Worm (Caenorhabditis elegans) whole organism, L4 larva: Measurements from ENCODE around the gene sdz-7.

Experiments used
- D1046.2 ChIP-seq: fragments of 200-800 bp; sonication (Bioruptor generic); IDR thresholded peaks from 2 replicates; pipeline ENCODE4 v1.3.6; 2022; ENCODE audit warnings: missing genetic modification characterization, missing compliant biosample characterization
- F26F4.8 ChIP-seq: fragments of 200-800 bp; sonication (Bioruptor generic); conservative IDR thresholded peaks from 2 replicates; pipeline ENCODE4 v1.3.6; 2022; ENCODE audit warnings: missing genetic modification characterization, missing compliant biosample characterization
- aha-1 ChIP-seq: fragments of 150-350 bp; peaks from one replicate; lab custom pipeline; 2014; ENCODE audit warnings: missing biosample characterization, missing genetic modification characterization
- ceh-20 ChIP-seq: fragments of 200-800 bp; sonication (Bioruptor generic); IDR thresholded peaks from 2 replicates; pipeline ENCODE4 v1.3.6; 2022; ENCODE audit warnings: missing genetic modification reagents, missing genetic modification characterization, missing compliant biosample characterization
- ctbp-1 ChIP-seq: fragments of 200-800 bp; sonication (Bioruptor generic); IDR thresholded peaks from 2 replicates; pipeline ENCODE4 v1.3.6; 2022; ENCODE audit warnings: missing genetic modification reagents, missing genetic modification characterization, missing compliant biosample characterization
- daf-16 ChIP-seq, 3 experiments: sonication (generic microtip); optimal IDR thresholded peaks; 2 replicates each; lab custom pipeline; 2016 to 2017; ENCODE audit warnings: missing genetic modification characterization in 3 of 3, missing genetic modification reagents in 3 of 3, mild to moderate bottlenecking in 2 of 3, missing compliant biosample characterization in 2 of 3, missing biosample characterization in 1 of 3, moderate library complexity in 1 of 3
- dmd-9 ChIP-seq: fragments of 200-800 bp; sonication (Bioruptor generic); IDR thresholded peaks from 2 replicates; pipeline ENCODE4 v1.3.6; 2022; ENCODE audit warnings: missing genetic modification reagents, missing genetic modification characterization, missing compliant biosample characterization
- egl-27 ChIP-seq: sonication (generic microtip); optimal IDR thresholded peaks from 3 replicates; lab custom pipeline; 2017; ENCODE audit warnings: missing biosample characterization, missing genetic modification reagents, missing genetic modification characterization
- jun-1 ChIP-seq: fragments of 150-350 bp; optimal IDR thresholded peaks from 2 replicates; lab custom pipeline; 2014; ENCODE audit warnings: missing biosample characterization, missing genetic modification reagents, missing genetic modification characterization
- lin-1 ChIP-seq: fragments of 200-800 bp; sonication (Bioruptor generic); IDR thresholded peaks from 2 replicates; pipeline ENCODE4 v1.3.6; 2022; ENCODE audit warnings: missing genetic modification reagents, missing genetic modification characterization, missing compliant biosample characterization
- lin-29 ChIP-seq: fragments of 200-800 bp; sonication (Bioruptor generic); IDR thresholded peaks from 2 replicates; pipeline ENCODE4 v1.3.6; 2022; ENCODE audit warnings: missing genetic modification reagents, missing genetic modification characterization, missing compliant biosample characterization
- mes-2 ChIP-seq: sonication (generic microtip); optimal IDR thresholded peaks from 2 replicates; lab custom pipeline; 2016; ENCODE audit warnings: missing genotype, mild to moderate bottlenecking, missing genetic modification characterization, missing compliant biosample characterization; ENCODE audit not compliant: poor library complexity, severe bottlenecking
- nhr-10 ChIP-seq: fragments of 150-350 bp; optimal IDR thresholded peaks from 2 replicates; lab custom pipeline; 2014; ENCODE audit warnings: missing biosample characterization, missing genetic modification characterization
- nhr-102 ChIP-seq: sonication (generic microtip); optimal IDR thresholded peaks from 2 replicates; lab custom pipeline; 2016; ENCODE audit warnings: mild to moderate bottlenecking, missing genetic modification characterization, moderate library complexity, missing compliant biosample characterization
- nhr-11 ChIP-seq: fragments of 150-350 bp; optimal IDR thresholded peaks from 2 replicates; lab custom pipeline; 2014; ENCODE audit warnings: missing biosample characterization, missing genetic modification characterization
- nhr-25 ChIP-seq: sonication (generic microtip); optimal IDR thresholded peaks from 2 replicates; lab custom pipeline; 2017; ENCODE audit warnings: missing genetic modification characterization, mild to moderate bottlenecking, missing compliant biosample characterization, antibody characterized with exemption, moderate library complexity, borderline replicate concordance; ENCODE audit not compliant: insufficient read depth
- nhr-41 ChIP-seq: fragments of 200-800 bp; sonication (Bioruptor generic); IDR thresholded peaks from 2 replicates; pipeline ENCODE4 v1.3.6; 2022; ENCODE audit warnings: missing genetic modification reagents, missing genetic modification characterization, missing compliant biosample characterization
- snpc-4 ChIP-seq: fragments of 150-350 bp; optimal IDR thresholded peaks from 2 replicates; lab custom pipeline; 2014; ENCODE audit warnings: missing biosample characterization, missing genetic modification characterization
- spr-3 ChIP-seq: fragments of 200-800 bp; sonication (Bioruptor generic); optimal IDR thresholded peaks from 2 replicates; lab custom pipeline; 2018; ENCODE audit warnings: mild to moderate bottlenecking, missing genetic modification characterization, missing compliant biosample characterization
- unc-62 ChIP-seq, 3 experiments: fragments of 150-350 bp in 1 of 3; sonication (generic microtip); optimal IDR thresholded peaks in 2 of 3; peaks in 1 of 3; 1 replicate in 1 of 3; 2 replicates in 2 of 3; lab custom pipeline; 2014 to 2017; ENCODE audit warnings: missing biosample characterization in 3 of 3, missing genetic modification characterization in 3 of 3, missing genetic modification reagents in 3 of 3, missing genotype in 1 of 3
- zfp-2 ChIP-seq: sonication (generic microtip); optimal IDR thresholded peaks from 2 replicates; lab custom pipeline; 2016; ENCODE audit warnings: mild to moderate bottlenecking, missing genetic modification characterization, missing compliant biosample characterization
- zfp-3 ChIP-seq: fragments of 200-800 bp; sonication (Bioruptor generic); conservative IDR thresholded peaks from 2 replicates; pipeline ENCODE4 v1.3.6; 2022; ENCODE audit warnings: missing genetic modification reagents, missing genetic modification characterization, missing compliant biosample characterization

sdz-7 gene

ce11 chrII:3839562-3839961 lies 38.2 kb downstream of the sdz-7 start, which contains the start of gene C17A2.4:
Gene C17A2.4 (plus strand): TSS chrII:3839862.
- TF ChIP-seq mes-2 (tag; lab: Kevin White, UChicago), result no peak
- peak; percentile 10 for TF ChIP-seq aha-1 (tag; lab: Kevin White, UChicago)

- TF ChIP-seq egl-27 (tag; lab: Kevin White, UChicago) (no peak), ctbp-1 (0 out of 2 replicates have a peak, but pooled peaks have one; percentile 6)
- TF ChIP-seq, all 104 proteins: peak for 1
Observed at ce11 chrII:3835915-3836314, 41.9 kb downstream of the sdz-7 start, which contains the start of gene oac-4. Gene oac-4 (minus strand): TSS chrII:3836015.

ce11 chrII:3832383-3832782 lies 45.4 kb downstream of the sdz-7 start, which contains the start of gene F54D10.9:
Gene F54D10.9 (minus strand): TSS chrII:3832483.
- no peak for TF ChIP-seq D1046.2 (GFP tag; lab: Robert Waterston, UW)
- TF ChIP-seq zfp-2, result no peak
- TF ChIP-seq F26F4.8 (GFP tag; lab: Robert Waterston, UW), result no peak
- TF ChIP-seq jun-1, result no peak
- no peak for TF ChIP-seq nhr-10 (tag; lab: Kevin White, UChicago)
- no peak for TF ChIP-seq snpc-4
- no peak for TF ChIP-seq zfp-3 (GFP tag; lab: Robert Waterston, UW)
- no peak for TF ChIP-seq nhr-11 (tag; lab: Kevin White, UChicago)
- no peak for TF ChIP-seq nhr-25
- no peak for TF ChIP-seq spr-3
- TF ChIP-seq ctbp-1, result no peak
- TF ChIP-seq lin-1 (GFP tag; lab: Robert Waterston, UW), result no peak
- no peak for TF ChIP-seq ceh-20 (GFP tag; lab: Robert Waterston, UW)
- no peak for TF ChIP-seq nhr-102 (tag; lab: Kevin White, UChicago)
- no peak for TF ChIP-seq nhr-41 (GFP tag; lab: Robert Waterston, UW)
- no peak for TF ChIP-seq mes-2 (tag; lab: Kevin White, UChicago)
- TF ChIP-seq lin-29 (GFP tag; lab: Robert Waterston, UW), result no peak
- no peak for TF ChIP-seq daf-16 (GFP tag; optimal IDR thresholded peaks at IDR 0.05; lab: Kevin White, UChicago)
- TF ChIP-seq daf-16 (tag; optimal IDR thresholded peaks at IDR 0.05; lab: Kevin White, UChicago), result no peak

ce11 chrII:3829623-3830022 lies 48.2 kb downstream of the sdz-7 start:
- TF ChIP-seq jun-1 (no peak), unc-62 (GFP tag; optimal IDR thresholded peaks at IDR 0.05 in 1 of 2; lab: Kevin White, UChicago) (peak in 1 of 2 experiments; percentile 93), unc-62 (tag; optimal IDR thresholded peaks at IDR 0.05; lab: Kevin White, UChicago) (no peak)
- TF ChIP-seq, all 104 proteins: peak for 1

- TF ChIP-seq dmd-9 (GFP tag; lab: Robert Waterston, UW), result no peak
- peak; percentile 88 for TF ChIP-seq aha-1 (tag; lab: Kevin White, UChicago)
Observed at ce11 chrII:3827801-3828200, 50.0 kb downstream of the sdz-7 start, which contains the start of gene F54D10.8. Gene F54D10.8 (minus strand): TSS chrII:3827901.
